Fruit fly (Drosophila melanogaster) whole organism, embryonic: Measurements from ENCODE around the gene JIL-1.
A peak's percentile ranks its signal among the peaks of the same experiment; 100 is the strongest.

Experiments
- Bgb ChIP-seq: fragments of 200-800 bp; sonication (Bioruptor generic); IDR thresholded peaks from 2 replicates; pipeline ENCODE4 v1.3.6; 2022; ENCODE audit warnings: missing biosample characterization, missing genetic modification characterization; ENCODE audit not compliant: partially characterized antibody
- BtbVII ChIP-seq: fragments of 200-800 bp; sonication (Bioruptor generic); optimal IDR thresholded peaks from 3 replicates; lab custom pipeline; 2017; ENCODE audit warnings: missing biosample characterization, mild to moderate bottlenecking, missing genetic modification characterization
- CG12391 ChIP-seq: fragments of 200-800 bp; sonication (Bioruptor generic); optimal IDR thresholded peaks from 3 replicates; lab custom pipeline; 2018; ENCODE audit warnings: missing biosample characterization, mild to moderate bottlenecking, missing genetic modification characterization, moderate library complexity
- CG13624 ChIP-seq: fragments of 200-800 bp; sonication (Bioruptor generic); optimal IDR thresholded peaks from 2 replicates; lab custom pipeline; 2016; ENCODE audit warnings: missing biosample characterization, missing genetic modification characterization
- CG14014 ChIP-seq: fragments of 200-800 bp; sonication (Bioruptor generic); IDR thresholded peaks from 2 replicates; pipeline ENCODE4 v1.3.6; 2022; ENCODE audit warnings: missing biosample characterization, missing genetic modification characterization
- CG15514 ChIP-seq: fragments of 200-800 bp; sonication (Bioruptor generic); optimal IDR thresholded peaks from 3 replicates; lab custom pipeline; 2017; ENCODE audit warnings: missing biosample characterization, missing genetic modification characterization, mild to moderate bottlenecking, moderate library complexity, missing genetic modification reagents
- CG1603 ChIP-seq: fragments of 200-800 bp; sonication (Bioruptor generic); optimal IDR thresholded peaks from 2 replicates; lab custom pipeline; 2019; ENCODE audit warnings: missing biosample characterization, mild to moderate bottlenecking, missing genetic modification characterization, moderate library complexity
- CG16815 ChIP-seq: fragments of 200-800 bp; sonication (Bioruptor generic); optimal IDR thresholded peaks from 3 replicates; lab custom pipeline; 2017; ENCODE audit warnings: missing biosample characterization, mild to moderate bottlenecking, missing genetic modification characterization
- CG17802 ChIP-seq: fragments of 200-800 bp; sonication (Bioruptor generic); optimal IDR thresholded peaks from 2 replicates; lab custom pipeline; 2018; ENCODE audit warnings: missing biosample characterization, mild to moderate bottlenecking, missing genetic modification characterization, moderate library complexity
- CG18476 ChIP-seq: fragments of 200-800 bp; sonication (Bioruptor generic); optimal IDR thresholded peaks from 2 replicates; lab custom pipeline; 2016; ENCODE audit warnings: missing biosample characterization, mild to moderate bottlenecking, missing genetic modification characterization
- CG2116 ChIP-seq: fragments of 200-800 bp; sonication (Bioruptor generic); optimal IDR thresholded peaks from 3 replicates; lab custom pipeline; 2018; ENCODE audit warnings: missing biosample characterization, mild to moderate bottlenecking, missing genetic modification characterization
- CG2120 ChIP-seq: fragments of 200-800 bp; sonication (Bioruptor generic); optimal IDR thresholded peaks from 3 replicates; lab custom pipeline; 2016; ENCODE audit warnings: missing biosample characterization, missing genetic modification characterization
- CG7357 ChIP-seq: fragments of 200-800 bp; sonication (Bioruptor generic); IDR thresholded peaks from 3 replicates; pipeline ENCODE4 v1.3.6; 2022; ENCODE audit warnings: missing biosample characterization, missing genetic modification characterization
- CG9797 ChIP-seq: fragments of 200-800 bp; sonication (Bioruptor generic); optimal IDR thresholded peaks from 3 replicates; lab custom pipeline; 2018; ENCODE audit warnings: missing biosample characterization, mild to moderate bottlenecking, missing genetic modification characterization
- CG9876 ChIP-seq: fragments of 200-800 bp; sonication (Bioruptor generic); optimal IDR thresholded peaks from 2 replicates; lab custom pipeline; 2016; ENCODE audit warnings: missing biosample characterization, missing genetic modification characterization
- E2f1 ChIP-seq: fragments of 200-800 bp; sonication (Bioruptor generic); IDR thresholded peaks from 2 replicates; pipeline ENCODE4 v1.3.6; 2022; ENCODE audit warnings: missing biosample characterization, missing genetic modification characterization
- E2f2 ChIP-seq: fragments of 200-800 bp; sonication (Bioruptor generic); IDR thresholded peaks from 2 replicates; pipeline ENCODE4 v1.3.6; 2022; ENCODE audit warnings: missing biosample characterization, missing genetic modification characterization
- Fer1 ChIP-seq: fragments of 200-800 bp; sonication (Bioruptor generic); optimal IDR thresholded peaks from 2 replicates; lab custom pipeline; 2017; ENCODE audit warnings: missing biosample characterization, mild to moderate bottlenecking, missing genetic modification characterization
- Hmx ChIP-seq: fragments of 200-800 bp; sonication (Bioruptor generic); optimal IDR thresholded peaks from 2 replicates; lab custom pipeline; 2016; ENCODE audit warnings: missing biosample characterization, missing genetic modification characterization
- PHDP ChIP-seq: fragments of 200-800 bp; sonication (Bioruptor generic); optimal IDR thresholded peaks from 3 replicates; lab custom pipeline; 2018; ENCODE audit warnings: missing biosample characterization, mild to moderate bottlenecking, missing genetic modification characterization, moderate library complexity
- Sin3A ChIP-seq: fragments of >200 bp; optimal IDR thresholded peaks from 2 replicates; lab custom pipeline; 2018
- Ssrp ChIP-seq: fragments of 200-800 bp; sonication (Bioruptor generic); optimal IDR thresholded peaks from 2 replicates; lab custom pipeline; 2018; ENCODE audit warnings: missing biosample characterization, mild to moderate bottlenecking, missing genetic modification characterization, moderate library complexity
- Xrp1 ChIP-seq: fragments of 200-800 bp; sonication (Bioruptor generic); IDR thresholded peaks from 2 replicates; pipeline ENCODE4 v1.3.6; 2022; ENCODE audit warnings: missing biosample characterization, missing genetic modification characterization
- chinmo ChIP-seq: fragments of 200-800 bp; sonication (Bioruptor generic); IDR thresholded peaks from 4 replicates; pipeline ENCODE4 v1.3.6; 2022; ENCODE audit warnings: missing biosample characterization, missing genetic modification characterization; ENCODE audit not compliant: partially characterized antibody
- crol ChIP-seq: fragments of 200-800 bp; sonication (Bioruptor generic); IDR thresholded peaks from 2 replicates; pipeline ENCODE4 v1.3.6; 2022; ENCODE audit warnings: missing biosample characterization, missing genetic modification characterization
- ems ChIP-seq: fragments of 200-800 bp; sonication (Bioruptor generic); optimal IDR thresholded peaks from 3 replicates; lab custom pipeline; 2016; ENCODE audit warnings: missing biosample characterization, missing genetic modification characterization
- exex ChIP-seq: fragments of 200-800 bp; sonication (Bioruptor generic); optimal IDR thresholded peaks from 4 replicates; lab custom pipeline; 2018; ENCODE audit warnings: missing biosample characterization, mild to moderate bottlenecking, missing genetic modification characterization, moderate library complexity
- ftz-f1 ChIP-seq: fragments of 200-800 bp; sonication (Bioruptor generic); optimal IDR thresholded peaks from 2 replicates; lab custom pipeline; 2016; ENCODE audit warnings: missing biosample characterization, missing genetic modification characterization
- gfzf ChIP-seq: fragments of 200-800 bp; sonication (Bioruptor generic); optimal IDR thresholded peaks from 2 replicates; lab custom pipeline; 2016; ENCODE audit warnings: missing biosample characterization, mild to moderate bottlenecking, missing genetic modification characterization, moderate library complexity
- grn ChIP-seq: fragments of 200-800 bp; sonication (Bioruptor generic); optimal IDR thresholded peaks from 3 replicates; lab custom pipeline; 2017; ENCODE audit warnings: missing biosample characterization, missing genetic modification characterization
- inv ChIP-seq: fragments of 200-800 bp; sonication (Bioruptor generic); IDR thresholded peaks from 2 replicates; pipeline ENCODE4 v1.3.6; 2022; ENCODE audit warnings: missing biosample characterization, missing genetic modification characterization; ENCODE audit not compliant: partially characterized antibody
- jing ChIP-seq: fragments of 200-800 bp; sonication (Bioruptor generic); optimal IDR thresholded peaks from 2 replicates; lab custom pipeline; 2018; ENCODE audit warnings: missing biosample characterization, mild to moderate bottlenecking, missing genetic modification characterization
- knrl ChIP-seq: fragments of 200-800 bp; sonication (Bioruptor generic); IDR thresholded peaks from 3 replicates; pipeline ENCODE4 v1.3.6; 2022; ENCODE audit warnings: missing biosample characterization, missing genetic modification characterization; ENCODE audit not compliant: partially characterized antibody
- nom ChIP-seq: fragments of 200-800 bp; sonication (Bioruptor generic); optimal IDR thresholded peaks from 2 replicates; lab custom pipeline; 2017; ENCODE audit warnings: missing biosample characterization, missing genetic modification characterization, mild to moderate bottlenecking, moderate library complexity, missing genetic modification reagents
- otp ChIP-seq: fragments of 200-800 bp; sonication (Bioruptor generic); IDR thresholded peaks from 3 replicates; pipeline ENCODE4, ENCODE4 v1.3.6; 2022; ENCODE audit warnings: missing biosample characterization, missing genetic modification characterization
- phol ChIP-seq: fragments of 200-800 bp; sonication (Bioruptor generic); optimal IDR thresholded peaks from 3 replicates; lab custom pipeline; 2018; ENCODE audit warnings: missing biosample characterization, mild to moderate bottlenecking, missing genetic modification characterization, moderate library complexity
- row ChIP-seq: fragments of 200-800 bp; sonication (Bioruptor generic); IDR thresholded peaks from 3 replicates; pipeline ENCODE4 v1.3.6; 2022; ENCODE audit warnings: missing biosample characterization, missing genetic modification characterization
- schlank ChIP-seq: fragments of 200-800 bp; sonication (Bioruptor generic); optimal IDR thresholded peaks from 2 replicates; lab custom pipeline; 2018; ENCODE audit warnings: missing biosample characterization, mild to moderate bottlenecking, missing genetic modification characterization
- sd ChIP-seq: fragments of 200-800 bp; sonication (Bioruptor generic); optimal IDR thresholded peaks from 3 replicates; lab custom pipeline; 2018; ENCODE audit warnings: missing biosample characterization, mild to moderate bottlenecking, missing genetic modification characterization, moderate library complexity
- sens ChIP-seq: fragments of 200-800 bp; sonication (Bioruptor generic); peaks from one replicate; lab custom pipeline; 2016; ENCODE audit warnings: missing biosample characterization, missing genetic modification characterization
- sqz ChIP-seq: fragments of 200-800 bp; sonication (Bioruptor generic); optimal IDR thresholded peaks from 3 replicates; lab custom pipeline; 2018; ENCODE audit warnings: missing biosample characterization, mild to moderate bottlenecking, missing genetic modification characterization
- ssp ChIP-seq: fragments of 200-800 bp; sonication (Bioruptor generic); IDR thresholded peaks from 2 replicates; pipeline ENCODE4 v1.3.6; 2022; ENCODE audit warnings: missing biosample characterization, missing genetic modification characterization
- stc ChIP-seq: fragments of 200-800 bp; sonication (Bioruptor generic); IDR thresholded peaks from 2 replicates; pipeline ENCODE4 v1.3.6; 2022; ENCODE audit warnings: missing biosample characterization, missing genetic modification characterization
- stwl ChIP-seq: fragments of 200-800 bp; sonication (Bioruptor generic); optimal IDR thresholded peaks from 3 replicates; lab custom pipeline; 2018; ENCODE audit warnings: missing biosample characterization, mild to moderate bottlenecking, missing genetic modification characterization, moderate library complexity
- vvl ChIP-seq: fragments of 200-800 bp; sonication (Bioruptor generic); IDR thresholded peaks from 2 replicates; pipeline ENCODE4 v1.3.6; 2022; ENCODE audit warnings: missing biosample characterization, missing genetic modification characterization
- wek ChIP-seq: fragments of 200-800 bp; sonication (Bioruptor generic); optimal IDR thresholded peaks from 3 replicates; lab custom pipeline; 2018; ENCODE audit warnings: missing biosample characterization, mild to moderate bottlenecking, missing genetic modification characterization, moderate library complexity

Gene JIL-1

dm6 chr3L:11117733-11118132 is 24.7 kb upstream of the JIL-1 start (continued):
- TF ChIP-seq otp (GFP tag; lab: Robert Waterston, UW): no peak
- TF ChIP-seq, all 482 proteins: peak for 7

dm6 chr3L:11113198-11114197 is 20.5 kb upstream of the JIL-1 start, which contains the start of gene Sod1:
Sod1 (minus strand) TSS chr3L:11113740.
- TF ChIP-seq nom (GFP tag; lab: Kevin White, UChicago): peak; percentile 98
- peak; percentile 27 for TF ChIP-seq Sin3A (lab: Kevin White, UChicago)
- TF ChIP-seq CG16815 (GFP tag; lab: Kevin White, UChicago): no peak
- 0 out of 2 replicates have a peak, but pooled peaks have one; percentile 41 for TF ChIP-seq vvl (GFP tag; lab: Robert Waterston, UW)
- no peak for TF ChIP-seq wek
- peak; percentile 8 for TF ChIP-seq phol (tag; lab: Kevin White, UChicago)
- TF ChIP-seq E2f1 (GFP tag; lab: Robert Waterston, UW): no peak
- peak; percentile 22; the same call in 1 of the 2 replicates for TF ChIP-seq Xrp1 (GFP tag; lab: Robert Waterston, UW)
- TF ChIP-seq CG1603 (tag; lab: Kevin White, UChicago): peak; percentile 27
- no peak for TF ChIP-seq ems (GFP tag; lab: Kevin White, UChicago)
- TF ChIP-seq chinmo (GFP tag; lab: Robert Waterston, UW): peak; percentile 71; the same call in 1 of the 4 replicates
- peak; percentile 6 for TF ChIP-seq CG2120 (GFP tag; lab: Kevin White, UChicago)
- 0 out of 2 replicates have a peak, but pooled peaks have one; percentile 22 for TF ChIP-seq stc (GFP tag; lab: Robert Waterston, UW)
- TF ChIP-seq sqz (GFP tag; lab: Kevin White, UChicago): peak; percentile 22
- no peak for TF ChIP-seq CG9876 (GFP tag; lab: Kevin White, UChicago)
- TF ChIP-seq Hmx (GFP tag; lab: Kevin White, UChicago): no peak
- TF ChIP-seq ftz-f1 (GFP tag; lab: Kevin White, UChicago): peak; percentile 90
- peak; percentile 1 for TF ChIP-seq Fer1
- peak; percentile 89 for TF ChIP-seq CG17802
- peak; percentile 24 for TF ChIP-seq sd (tag; lab: Kevin White, UChicago)
- TF ChIP-seq gfzf (GFP tag; lab: Kevin White, UChicago): peak; percentile 92
- TF ChIP-seq knrl (GFP tag; lab: Robert Waterston, UW): peak; percentile 12; the same call in 1 of the 3 replicates
- peak; percentile 45; the same call in 2 of the 3 replicates for TF ChIP-seq row (GFP tag; lab: Robert Waterston, UW)
- TF ChIP-seq Ssrp (tag; lab: Kevin White, UChicago): no peak
- TF ChIP-seq CG9797 (GFP tag; lab: Kevin White, UChicago): peak; percentile 61
- peak; percentile 81 for TF ChIP-seq E2f2 (GFP tag; lab: Robert Waterston, UW)
- peak; percentile 30 for TF ChIP-seq exex (tag; lab: Kevin White, UChicago)
- no peak for TF ChIP-seq jing
- TF ChIP-seq CG2116 (GFP tag; lab: Kevin White, UChicago): peak; percentile 16
- peak; percentile 57 for TF ChIP-seq stwl (tag; lab: Kevin White, UChicago)
- no peak for TF ChIP-seq inv (GFP tag; lab: Robert Waterston, UW)
- no peak for TF ChIP-seq grn
- TF ChIP-seq CG14014 (GFP tag; lab: Robert Waterston, UW): no peak; the same call in 1 of the 2 replicates
- TF ChIP-seq Bgb: peak; percentile 29; the same call in 1 of the 2 replicates
- TF ChIP-seq BtbVII (GFP tag; lab: Kevin White, UChicago): peak; percentile 51
- peak; percentile 76 for TF ChIP-seq ssp (GFP tag; lab: Robert Waterston, UW)
- no peak for TF ChIP-seq CG18476 (GFP tag; lab: Kevin White, UChicago)
- peak; percentile 25 for TF ChIP-seq PHDP (tag; lab: Kevin White, UChicago)
- no peak for TF ChIP-seq schlank (tag; lab: Kevin White, UChicago)
- peak; percentile 2 for TF ChIP-seq CG13624
- peak; percentile 98 for TF ChIP-seq CG15514 (GFP tag; lab: Kevin White, UChicago)
- TF ChIP-seq CG12391: peak; percentile 20
- TF ChIP-seq CG7357 (GFP tag; lab: Robert Waterston, UW): peak; percentile 71
- TF ChIP-seq crol (GFP tag; lab: Robert Waterston, UW): peak; percentile 93
- TF ChIP-seq sens (GFP tag; lab: Kevin White, UChicago): peak; percentile 69
